Fruit fly (Drosophila melanogaster) whole organism, embryonic: ENCODE data around the gene mRpL13.

Experiments
- BEAF-32 ChIP-seq: fragments of 200-800 bp; sonication (Bioruptor generic); optimal IDR thresholded peaks from 3 replicates; lab custom pipeline; 2017; ENCODE audit warnings: missing biosample characterization, missing genetic modification characterization, mild to moderate bottlenecking, moderate library complexity, missing genetic modification reagents
- CG1024 ChIP-seq: fragments of 200-800 bp; sonication (Bioruptor generic); IDR thresholded peaks from 2 replicates; pipeline ENCODE4 v1.3.6; 2022; ENCODE audit warnings: missing biosample characterization, missing genetic modification characterization
- CG11085 ChIP-seq: fragments of 200-800 bp; sonication (Bioruptor generic); IDR thresholded peaks from 2 replicates; pipeline ENCODE4 v1.3.6; 2022; ENCODE audit warnings: missing biosample characterization, missing genetic modification characterization
- CG11696 ChIP-seq: fragments of 200-800 bp; sonication (Bioruptor generic); IDR thresholded peaks from 2 replicates; pipeline ENCODE4 v1.3.6; 2022; ENCODE audit warnings: missing biosample characterization, missing genetic modification characterization
- CG12071 ChIP-seq: fragments of 200-800 bp; sonication (Bioruptor generic); optimal IDR thresholded peaks from 3 replicates; lab custom pipeline; 2018; ENCODE audit warnings: missing biosample characterization, mild to moderate bottlenecking, missing genetic modification characterization
- CG12942 ChIP-seq: fragments of 200-800 bp; sonication (Bioruptor generic); optimal IDR thresholded peaks from 3 replicates; lab custom pipeline; 2016; ENCODE audit warnings: missing biosample characterization, missing genetic modification characterization
- CG13894 ChIP-seq: fragments of 200-800 bp; sonication (Bioruptor generic); optimal IDR thresholded peaks from 3 replicates; lab custom pipeline; 2018; ENCODE audit warnings: missing biosample characterization, mild to moderate bottlenecking, missing genetic modification characterization, moderate library complexity
- CG14014 ChIP-seq: fragments of 200-800 bp; sonication (Bioruptor generic); IDR thresholded peaks from 2 replicates; pipeline ENCODE4 v1.3.6; 2022; ENCODE audit warnings: missing biosample characterization, missing genetic modification characterization
- CG14050 ChIP-seq: fragments of 200-800 bp; sonication (Bioruptor generic); IDR thresholded peaks from 3 replicates; pipeline ENCODE4 v1.3.6; 2022; ENCODE audit warnings: missing biosample characterization, missing genetic modification characterization
- CG1603 ChIP-seq: fragments of 200-800 bp; sonication (Bioruptor generic); optimal IDR thresholded peaks from 2 replicates; lab custom pipeline; 2019; ENCODE audit warnings: missing biosample characterization, mild to moderate bottlenecking, missing genetic modification characterization, moderate library complexity
- CG16863 ChIP-seq: fragments of 200-800 bp; sonication (Bioruptor generic); optimal IDR thresholded peaks from 3 replicates; lab custom pipeline; 2016; ENCODE audit warnings: missing biosample characterization, missing genetic modification characterization
- CG3065 ChIP-seq: fragments of 200-800 bp; sonication (Bioruptor generic); optimal IDR thresholded peaks from 2 replicates; lab custom pipeline; 2016; ENCODE audit warnings: missing biosample characterization, missing genetic modification characterization
- CG31365 ChIP-seq: fragments of 200-800 bp; sonication (Bioruptor generic); optimal IDR thresholded peaks from 2 replicates; lab custom pipeline; 2018; ENCODE audit warnings: missing biosample characterization, mild to moderate bottlenecking, missing genetic modification characterization
- CG3163 ChIP-seq: fragments of 200-800 bp; sonication (Bioruptor generic); optimal IDR thresholded peaks from 3 replicates; lab custom pipeline; 2016; ENCODE audit warnings: missing biosample characterization, missing genetic modification characterization
- CG33213 ChIP-seq: fragments of 200-800 bp; sonication (Bioruptor generic); optimal IDR thresholded peaks from 3 replicates; lab custom pipeline; 2016; ENCODE audit warnings: missing biosample characterization, missing genetic modification characterization
- CG3847 ChIP-seq: fragments of 200-800 bp; sonication (Bioruptor generic); IDR thresholded peaks from 2 replicates; pipeline ENCODE4 v1.3.6; 2022; ENCODE audit warnings: missing biosample characterization, missing genetic modification characterization
- CG4360 ChIP-seq: fragments of 200-800 bp; sonication (Bioruptor generic); IDR thresholded peaks from 2 replicates; pipeline ENCODE4 v1.3.6; 2022; ENCODE audit warnings: missing biosample characterization, missing genetic modification characterization
- CG6254 ChIP-seq: fragments of 200-800 bp; sonication (Bioruptor generic); optimal IDR thresholded peaks from 3 replicates; lab custom pipeline; 2017; ENCODE audit warnings: mild to moderate bottlenecking, missing biosample characterization, missing genetic modification reagents, missing genetic modification characterization
- CG6689 ChIP-seq: fragments of 200-800 bp; sonication (Bioruptor generic); IDR thresholded peaks from 2 replicates; pipeline ENCODE4 v1.3.6; 2022; ENCODE audit warnings: missing biosample characterization, missing genetic modification characterization
- CG6765 ChIP-seq: fragments of 200-800 bp; sonication (Bioruptor generic); optimal IDR thresholded peaks from 3 replicates; lab custom pipeline; 2017; ENCODE audit warnings: missing biosample characterization, mild to moderate bottlenecking, missing genetic modification characterization
- CG8089 ChIP-seq: fragments of 200-800 bp; sonication (Bioruptor generic); optimal IDR thresholded peaks from 3 replicates; lab custom pipeline; 2016; ENCODE audit warnings: missing biosample characterization, missing genetic modification characterization
- CG8944 ChIP-seq: fragments of 200-800 bp; sonication (Bioruptor generic); optimal IDR thresholded peaks from 3 replicates; lab custom pipeline; 2016; ENCODE audit warnings: missing biosample characterization, missing genetic modification characterization
- CG9215 ChIP-seq: fragments of 200-800 bp; sonication (Bioruptor generic); IDR thresholded peaks from 2 replicates; pipeline ENCODE4 v1.3.6; 2022; ENCODE audit warnings: missing biosample characterization, missing genetic modification characterization
- CG9609 ChIP-seq: fragments of 200-800 bp; sonication (Bioruptor generic); optimal IDR thresholded peaks from 3 replicates; lab custom pipeline; 2016; ENCODE audit warnings: missing biosample characterization, missing genetic modification characterization
- CHES-1-like ChIP-seq: fragments of 200-800 bp; sonication (Bioruptor generic); optimal IDR thresholded peaks from 2 replicates; lab custom pipeline; 2016; ENCODE audit warnings: missing biosample characterization, missing genetic modification characterization
- Dbx ChIP-seq: fragments of 200-800 bp; sonication (Bioruptor generic); IDR thresholded peaks from 3 replicates; pipeline ENCODE4 v1.3.6; 2022; ENCODE audit warnings: missing biosample characterization, missing genetic modification characterization
- Dfd ChIP-seq, 2 experiments: fragments of >200 bp; optimal IDR thresholded peaks; 2 replicates each; lab custom pipeline; 2017; ENCODE audit warnings: missing biosample characterization in 2 of 2, missing genetic modification characterization in 2 of 2
- ERR ChIP-seq: fragments of 200-800 bp; sonication (Bioruptor generic); optimal IDR thresholded peaks from 2 replicates; lab custom pipeline; 2016; ENCODE audit warnings: missing biosample characterization, missing genetic modification characterization
- Gug ChIP-seq: fragments of 200-800 bp; sonication (Bioruptor generic); IDR thresholded peaks from 4 replicates; pipeline ENCODE4 v1.3.6; 2022; ENCODE audit warnings: missing biosample characterization, missing genetic modification characterization
- HLH3B ChIP-seq: fragments of 200-800 bp; sonication (Bioruptor generic); IDR thresholded peaks from 2 replicates; pipeline ENCODE4 v1.3.6; 2022; ENCODE audit warnings: missing biosample characterization, missing genetic modification characterization
- Max ChIP-seq: fragments of 200-800 bp; sonication (Bioruptor generic); optimal IDR thresholded peaks from 2 replicates; lab custom pipeline; 2016; ENCODE audit warnings: missing biosample characterization, mild to moderate bottlenecking, missing genetic modification characterization
- Meics ChIP-seq: fragments of 200-800 bp; sonication (Bioruptor generic); optimal IDR thresholded peaks from 2 replicates; lab custom pipeline; 2017; ENCODE audit warnings: missing biosample characterization, mild to moderate bottlenecking, missing genetic modification characterization
- Mes4 ChIP-seq: fragments of 200-800 bp; sonication (Bioruptor generic); optimal IDR thresholded peaks from 2 replicates; lab custom pipeline; 2016; ENCODE audit warnings: missing biosample characterization, missing genetic modification characterization
- NC2α ChIP-seq: fragments of 200-800 bp; sonication (Bioruptor generic); optimal IDR thresholded peaks from 2 replicates; lab custom pipeline; 2016; ENCODE audit warnings: missing biosample characterization, missing genetic modification characterization
- NK7.1 ChIP-seq: fragments of 200-800 bp; sonication (Bioruptor generic); optimal IDR thresholded peaks from 3 replicates; lab custom pipeline; 2016; ENCODE audit warnings: missing biosample characterization, missing genetic modification characterization
- bsh ChIP-seq, 2 experiments: fragments of 200-800 bp; sonication (Bioruptor generic); optimal IDR thresholded peaks; 2 replicates each; lab custom pipeline; 2017 to 2018; ENCODE audit warnings: mild to moderate bottlenecking in 2 of 2, missing biosample characterization in 2 of 2, missing genetic modification characterization in 2 of 2, moderate library complexity in 1 of 2
- en ChIP-seq: fragments of 200-800 bp; sonication (Bioruptor generic); optimal IDR thresholded peaks from 2 replicates; lab custom pipeline; 2016; ENCODE audit warnings: missing biosample characterization, missing genetic modification characterization
- fd64A ChIP-seq: fragments of 200-800 bp; sonication (Bioruptor generic); optimal IDR thresholded peaks from 3 replicates; lab custom pipeline; 2018; ENCODE audit warnings: missing biosample characterization, mild to moderate bottlenecking, missing genetic modification characterization
- gem ChIP-seq: fragments of 200-800 bp; sonication (Bioruptor generic); optimal IDR thresholded peaks from 2 replicates; lab custom pipeline; 2019; ENCODE audit warnings: missing biosample characterization, mild to moderate bottlenecking, missing genetic modification characterization, moderate library complexity
- kay ChIP-seq: fragments of 200-800 bp; sonication (Bioruptor generic); optimal IDR thresholded peaks from 2 replicates; lab custom pipeline; 2016; ENCODE audit warnings: missing biosample characterization, missing genetic modification characterization
- kni ChIP-seq: fragments of 200-800 bp; sonication (Bioruptor generic); optimal IDR thresholded peaks from 3 replicates; lab custom pipeline; 2017; ENCODE audit warnings: mild to moderate bottlenecking, missing biosample characterization, missing genetic modification reagents, missing genetic modification characterization
- pan ChIP-seq, 4 experiments: fragments of >200 bp in 3 of 4; fragments of 200-800 bp in 1 of 4; sonication (Bioruptor generic) in 1 of 4; optimal IDR thresholded peaks in 3 of 4; IDR thresholded peaks in 1 of 4; 2 replicates each; pipeline versions ENCODE4 v1.3.6 to Lab custom; 2017 to 2022; ENCODE audit warnings: missing biosample characterization in 2 of 4, missing genetic modification characterization in 2 of 4, mixed read lengths in 1 of 4
- pfk ChIP-seq: fragments of 200-800 bp; sonication (Bioruptor generic); optimal IDR thresholded peaks from 2 replicates; lab custom pipeline; 2018; ENCODE audit warnings: missing biosample characterization, mild to moderate bottlenecking, missing genetic modification characterization, moderate library complexity
- repo ChIP-seq: fragments of 200-800 bp; sonication (Bioruptor generic); optimal IDR thresholded peaks from 2 replicates; lab custom pipeline; 2016; ENCODE audit warnings: missing biosample characterization, missing genetic modification characterization
- scrt ChIP-seq: fragments of 200-800 bp; sonication (Bioruptor generic); optimal IDR thresholded peaks from 2 replicates; lab custom pipeline; 2018; ENCODE audit warnings: missing biosample characterization, mild to moderate bottlenecking, missing genetic modification characterization, moderate library complexity
- sd ChIP-seq: fragments of 200-800 bp; sonication (Bioruptor generic); optimal IDR thresholded peaks from 3 replicates; lab custom pipeline; 2018; ENCODE audit warnings: missing biosample characterization, mild to moderate bottlenecking, missing genetic modification characterization, moderate library complexity
- so ChIP-seq: fragments of 200-800 bp; sonication (Bioruptor generic); IDR thresholded peaks from 3 replicates; pipeline ENCODE4 v1.3.6; 2022; ENCODE audit warnings: missing biosample characterization, missing genetic modification characterization
- stwl ChIP-seq: fragments of 200-800 bp; sonication (Bioruptor generic); optimal IDR thresholded peaks from 3 replicates; lab custom pipeline; 2018; ENCODE audit warnings: missing biosample characterization, mild to moderate bottlenecking, missing genetic modification characterization, moderate library complexity
- vvl ChIP-seq: fragments of 200-800 bp; sonication (Bioruptor generic); IDR thresholded peaks from 2 replicates; pipeline ENCODE4 v1.3.6; 2022; ENCODE audit warnings: missing biosample characterization, missing genetic modification characterization

The mRpL13 gene

DNA sequence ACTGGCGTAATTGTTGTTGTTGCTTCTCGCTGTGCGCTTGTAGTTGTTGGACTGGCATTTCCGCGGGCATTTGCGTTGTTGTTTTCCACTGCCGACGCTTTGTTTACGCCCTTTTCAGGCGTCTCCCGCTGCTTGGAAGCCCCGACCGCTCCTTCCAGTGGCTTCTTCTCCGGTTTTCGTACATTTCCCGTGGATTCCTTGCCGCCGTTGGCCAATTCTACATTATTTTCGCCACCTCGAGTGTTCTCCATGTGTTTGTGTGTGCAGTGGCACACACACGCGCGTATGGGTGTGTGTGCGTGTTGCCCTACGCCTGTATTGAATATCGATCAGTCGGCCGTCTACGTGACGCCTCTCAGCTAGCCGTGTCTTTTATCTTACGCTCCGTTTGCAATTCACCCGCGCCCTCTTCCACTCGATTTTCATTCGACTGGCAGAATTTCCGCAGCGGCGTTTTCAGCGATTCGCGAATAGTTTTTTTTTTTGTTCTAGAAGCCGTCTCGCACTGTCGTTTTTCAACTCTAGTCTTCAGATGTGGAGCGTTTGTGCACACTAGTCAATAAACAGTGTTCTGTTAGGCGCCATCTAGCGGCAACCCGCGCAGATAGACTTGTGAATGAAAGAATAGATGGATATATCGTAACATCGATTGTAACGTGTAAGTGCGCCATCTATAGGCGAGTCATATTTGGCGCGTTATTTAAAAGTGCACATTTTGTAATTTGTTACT is 19.7 kb downstream of the mRpL13 start, which contains the start of gene CG10600 (continued):
- TF ChIP-seq CG1024 (GFP tag; lab: Robert Waterston, UW) = peak; percentile 69
- TF ChIP-seq scrt = peak; percentile 61
- no peak for TF ChIP-seq pan (optimal IDR thresholded peaks at IDR 0.05; lab: Kevin White, UChicago)
- peak in 1 of 2 experiments; percentile 74 for TF ChIP-seq pan (GFP tag; optimal IDR thresholded peaks at IDR 0.05 in 1 of 2, IDR thresholded peaks at IDR 0.05 in 1 of 2)
- peak; percentile 95 for TF ChIP-seq stwl (tag; lab: Kevin White, UChicago)
- peak; percentile 4 for TF ChIP-seq pfk (GFP tag; lab: Kevin White, UChicago)
- TF ChIP-seq bsh (GFP tag; optimal IDR thresholded peaks at IDR 0.05; lab: Kevin White, UChicago) = peak; percentile 51 to 56
- peak; percentile 48 for TF ChIP-seq CG12071 (GFP tag; lab: Kevin White, UChicago)
- TF ChIP-seq CG8089 (GFP tag; lab: Kevin White, UChicago) = peak; percentile 71
- peak; percentile 98 for TF ChIP-seq CG33213 (GFP tag; lab: Kevin White, UChicago)
- peak; percentile 55 for TF ChIP-seq kni
- TF ChIP-seq CG14050 = peak; percentile 49; the same call in 2 of the 3 replicates
- TF ChIP-seq HLH3B (GFP tag; lab: Robert Waterston, UW) = peak; percentile 59
- peak; percentile 49; the same call in 1 of the 2 replicates for TF ChIP-seq CG9215 (GFP tag; lab: Robert Waterston, UW)
- peak; percentile 87 for TF ChIP-seq Dbx (GFP tag; lab: Robert Waterston, UW)
- no peak for TF ChIP-seq so
- TF ChIP-seq sd (tag; lab: Kevin White, UChicago) = no peak
- TF ChIP-seq en = peak; percentile 31
- peak; percentile 54 for TF ChIP-seq gem (tag; lab: Kevin White, UChicago)
- peak; percentile 80 for TF ChIP-seq CG3163 (GFP tag; lab: Kevin White, UChicago)
- peak; percentile 10 for TF ChIP-seq fd64A (GFP tag; lab: Kevin White, UChicago)
- TF ChIP-seq CG14014 (GFP tag; lab: Robert Waterston, UW) = peak; percentile 55
- peak; percentile 84 for TF ChIP-seq CG3065 (GFP tag; lab: Kevin White, UChicago)
- peak; percentile 64 for TF ChIP-seq kay (GFP tag; lab: Kevin White, UChicago)
- no peak for TF ChIP-seq CG4360
- TF ChIP-seq NC2α = peak; percentile 59
- peak; percentile 88 for TF ChIP-seq CG11696 (GFP tag; lab: Robert Waterston, UW)
- 0 out of 2 replicates have a peak, but pooled peaks have one; percentile 14 for TF ChIP-seq CG6689
- peak; percentile 66; the same call in 3 of the 4 replicates for TF ChIP-seq Gug
- TF ChIP-seq CG13894 (tag; lab: Kevin White, UChicago) = peak; percentile 83
- peak; percentile 86 for TF ChIP-seq CG12942
- TF ChIP-seq CG1603 = peak; percentile 92
- TF ChIP-seq CG6765 (GFP tag; lab: Kevin White, UChicago) = no peak
- TF ChIP-seq Dfd (GFP tag; optimal IDR thresholded peaks at IDR 0.05; lab: Kevin White, UChicago) = no peak
- peak; percentile 90 for TF ChIP-seq ERR (GFP tag; lab: Kevin White, UChicago)
- TF ChIP-seq Meics (GFP tag; lab: Kevin White, UChicago) = peak; percentile 76
- TF ChIP-seq CG31365 = peak; percentile 67
- peak; percentile 76 for TF ChIP-seq CG11085 (GFP tag; lab: Robert Waterston, UW)
- peak; percentile 93 for TF ChIP-seq CG3847 (GFP tag; lab: Robert Waterston, UW)
- peak; percentile 83 for TF ChIP-seq vvl (GFP tag; lab: Robert Waterston, UW)
- TF ChIP-seq BEAF-32 (GFP tag; lab: Kevin White, UChicago) = peak; percentile 93
- peak; percentile 70 for TF ChIP-seq Max (GFP tag; lab: Kevin White, UChicago)
- peak; percentile 64 for TF ChIP-seq CG16863 (GFP tag; lab: Kevin White, UChicago)
- TF ChIP-seq repo (GFP tag; lab: Kevin White, UChicago) = peak; percentile 85
- TF ChIP-seq Mes4 (GFP tag; lab: Kevin White, UChicago) = peak; percentile 72
- peak; percentile 90 for TF ChIP-seq CG8944 (GFP tag; lab: Kevin White, UChicago)
- peak; percentile 87 for TF ChIP-seq CG9609
- TF ChIP-seq CHES-1-like (GFP tag; lab: Kevin White, UChicago) = peak; percentile 97
- TF ChIP-seq CG6254 (GFP tag; lab: Kevin White, UChicago) = peak; percentile 28
- peak; percentile 68 for TF ChIP-seq NK7.1 (GFP tag; lab: Kevin White, UChicago)
